Worm (Caenorhabditis elegans) whole organism, L3 larva: ENCODE data around the gene rnp-5.

Source experiments
- nhr-25 ChIP-seq: sonication (generic microtip); optimal IDR thresholded peaks from 2 replicates; lab custom pipeline; 2017; ENCODE audit warnings: missing biosample characterization, missing genetic modification characterization
- tbx-2 ChIP-seq: sonication (generic microtip); optimal IDR thresholded peaks from 2 replicates; lab custom pipeline; 2016; ENCODE audit warnings: mild to moderate bottlenecking, missing genetic modification characterization, missing compliant biosample characterization
- unc-62 ChIP-seq: fragments of 150-350 bp; sonication (generic microtip); optimal IDR thresholded peaks from 4 replicates; lab custom pipeline; 2014; ENCODE audit warnings: missing biosample characterization, missing genetic modification reagents, missing genetic modification characterization
- ztf-11 ChIP-seq: fragments of 150-350 bp; optimal IDR thresholded peaks from 2 replicates; lab custom pipeline; 2014; ENCODE audit warnings: missing biosample characterization, missing genetic modification characterization

DNA sequence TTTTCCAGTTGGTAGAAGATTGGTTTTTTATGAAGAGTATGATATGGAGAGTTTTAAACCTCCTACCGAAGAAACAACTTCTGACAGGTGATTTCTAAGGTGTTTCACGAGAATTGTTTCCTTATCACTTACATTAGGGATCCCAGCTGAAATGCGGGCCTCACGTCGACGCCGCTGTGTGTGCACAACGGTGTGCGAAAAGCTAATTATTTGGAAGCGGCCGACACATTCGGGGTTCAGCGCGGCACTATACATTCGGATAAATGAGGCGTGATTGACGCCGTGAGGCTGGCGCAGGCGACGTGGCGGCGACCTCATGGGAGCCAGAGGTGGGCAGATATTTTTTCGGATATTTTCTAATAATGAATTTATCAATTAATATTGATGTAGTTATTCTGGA, 34.4 kb downstream of the rnp-5 start:
- TF ChIP-seq tbx-2 (tag; lab: Kevin White, UChicago) (no peak), ztf-11 (tag; lab: Kevin White, UChicago) (no peak), nhr-25 (tag; lab: Kevin White, UChicago) (no peak), unc-62 (no peak)
